Worm (Caenorhabditis elegans) whole organism, L1 larva: Measurements from ENCODE around the gene nhr-205.

Experiments used
- C04F5.9 ChIP-seq: sonication (generic microtip); optimal IDR thresholded peaks from 2 replicates; lab custom pipeline; 2016; ENCODE audit warnings: missing genetic modification characterization, missing compliant biosample characterization
- aha-1 ChIP-seq: fragments of 150-350 bp; optimal IDR thresholded peaks from 2 replicates; lab custom pipeline; 2014; ENCODE audit warnings: missing biosample characterization, missing genetic modification characterization
- aly-2 ChIP-seq: fragments of 150-350 bp; optimal IDR thresholded peaks from 2 replicates; lab custom pipeline; 2014; ENCODE audit warnings: missing biosample characterization, missing genetic modification characterization
- ama-1 ChIP-seq: fragments of 150-350 bp; optimal IDR thresholded peaks from 2 replicates; lab custom pipeline; 2014
- blmp-1 ChIP-seq: fragments of 150-350 bp; optimal IDR thresholded peaks from 2 replicates; lab custom pipeline; 2014; ENCODE audit warnings: missing biosample characterization, missing genetic modification characterization
- ceh-63 ChIP-seq: fragments of 200-800 bp; sonication (Bioruptor generic); optimal IDR thresholded peaks from 2 replicates; lab custom pipeline; 2018; ENCODE audit warnings: mild to moderate bottlenecking, missing genetic modification characterization, missing compliant biosample characterization
- ceh-8 ChIP-seq: fragments of 200-800 bp; sonication (Bioruptor generic); optimal IDR thresholded peaks from 2 replicates; lab custom pipeline; 2018; ENCODE audit warnings: mild to moderate bottlenecking, missing genetic modification characterization, moderate library complexity, missing compliant biosample characterization
- ces-1 ChIP-seq: fragments of 150-350 bp; optimal IDR thresholded peaks from 2 replicates; lab custom pipeline; 2014; ENCODE audit warnings: missing biosample characterization, missing genetic modification reagents, missing genetic modification characterization
- efl-3 ChIP-seq: fragments of 200-800 bp; sonication (Bioruptor generic); optimal IDR thresholded peaks from 2 replicates; lab custom pipeline; 2018; ENCODE audit warnings: mild to moderate bottlenecking, missing genetic modification characterization, missing compliant biosample characterization
- egl-27 ChIP-seq, 2 experiments: fragments of 150-350 bp in 1 of 2; sonication (generic microtip); optimal IDR thresholded peaks; 3 replicates each; lab custom pipeline; 2017 to 2018; ENCODE audit warnings: missing biosample characterization in 2 of 2, missing genetic modification characterization in 2 of 2, missing genetic modification reagents in 2 of 2
- elt-2 ChIP-seq: sonication (generic microtip); optimal IDR thresholded peaks from 2 replicates; lab custom pipeline; 2016; ENCODE audit warnings: missing genetic modification characterization, mild to moderate bottlenecking, inconsistent platforms, missing compliant biosample characterization, missing genetic modification reagents
- fkh-4 ChIP-seq: sonication (generic microtip); optimal IDR thresholded peaks from 2 replicates; lab custom pipeline; 2016; ENCODE audit warnings: missing compliant biosample characterization, missing genetic modification characterization, borderline replicate concordance
- fkh-8 ChIP-seq: sonication (generic microtip); optimal IDR thresholded peaks from 2 replicates; lab custom pipeline; 2016; ENCODE audit warnings: mild to moderate bottlenecking, missing genetic modification characterization, missing compliant biosample characterization
- fos-1 ChIP-seq: fragments of 150-350 bp; optimal IDR thresholded peaks from 2 replicates; lab custom pipeline; 2014; ENCODE audit warnings: missing biosample characterization, missing genetic modification characterization
- grh-1 ChIP-seq: fragments of 200-800 bp; sonication (Bioruptor generic); IDR thresholded peaks from 2 replicates; pipeline ENCODE4 v1.3.6; 2022; ENCODE audit warnings: missing genetic modification reagents, missing genetic modification characterization, missing compliant biosample characterization
- hlh-17 ChIP-seq: fragments of 200-800 bp; sonication (Bioruptor generic); optimal IDR thresholded peaks from 2 replicates; lab custom pipeline; 2018; ENCODE audit warnings: missing genetic modification characterization, mild to moderate bottlenecking, missing compliant biosample characterization, moderate library complexity, borderline replicate concordance
- hlh-4 ChIP-seq: sonication (generic microtip); optimal IDR thresholded peaks from 2 replicates; lab custom pipeline; 2016; ENCODE audit warnings: mild to moderate bottlenecking, missing genetic modification characterization, missing compliant biosample characterization
- hpl-2 ChIP-seq: fragments of 150-350 bp; optimal IDR thresholded peaks from 2 replicates; lab custom pipeline; 2014; ENCODE audit warnings: missing biosample characterization, missing genetic modification reagents, missing genetic modification characterization
- isw-1 ChIP-seq: fragments of 200-800 bp; sonication (Bioruptor generic); IDR thresholded peaks from 2 replicates; pipeline ENCODE4 v1.3.6; 2022; ENCODE audit warnings: missing genetic modification characterization, missing compliant biosample characterization
- jun-1 ChIP-seq: fragments of 150-350 bp; optimal IDR thresholded peaks from 2 replicates; lab custom pipeline; 2014; ENCODE audit warnings: missing biosample characterization, missing genetic modification reagents, missing genetic modification characterization
- lin-13 ChIP-seq: fragments of 150-350 bp; optimal IDR thresholded peaks from 2 replicates; lab custom pipeline; 2014; ENCODE audit warnings: missing biosample characterization, missing genetic modification reagents, missing genetic modification characterization
- lin-14 ChIP-seq: fragments of 200-800 bp; sonication (Bioruptor generic); optimal IDR thresholded peaks from 2 replicates; lab custom pipeline; 2018; ENCODE audit warnings: mild to moderate bottlenecking, missing genetic modification characterization, moderate library complexity, missing compliant biosample characterization
- lin-15B ChIP-seq: fragments of 150-350 bp; sonication (generic microtip); optimal IDR thresholded peaks from 3 replicates; lab custom pipeline; 2014; ENCODE audit warnings: missing biosample characterization, missing genetic modification characterization
- lir-3 ChIP-seq: sonication (generic microtip); optimal IDR thresholded peaks from 2 replicates; lab custom pipeline; 2016; ENCODE audit warnings: mild to moderate bottlenecking, missing genetic modification characterization, moderate library complexity, missing compliant biosample characterization; ENCODE audit not compliant: poor library complexity
- mdl-1 ChIP-seq, 2 experiments: fragments of 150-350 bp; optimal IDR thresholded peaks; 2 replicates each; lab custom pipeline; 2014 to 2017; ENCODE audit warnings: missing biosample characterization in 2 of 2, missing genetic modification characterization in 2 of 2, inconsistent platforms in 1 of 2
- mef-2 ChIP-seq: fragments of 150-350 bp; optimal IDR thresholded peaks from 2 replicates; lab custom pipeline; 2014; ENCODE audit warnings: missing biosample characterization, missing genetic modification characterization
- mep-1 ChIP-seq: fragments of 150-350 bp; optimal IDR thresholded peaks from 2 replicates; lab custom pipeline; 2014; ENCODE audit warnings: missing biosample characterization, missing genetic modification characterization
- nhr-12 ChIP-seq: sonication (generic microtip); optimal IDR thresholded peaks from 2 replicates; lab custom pipeline; 2017; ENCODE audit warnings: missing biosample characterization, missing genetic modification characterization
- nhr-20 ChIP-seq: sonication (generic microtip); optimal IDR thresholded peaks from 2 replicates; lab custom pipeline; 2016; ENCODE audit warnings: mild to moderate bottlenecking, missing genetic modification characterization, missing compliant biosample characterization
- nhr-28 ChIP-seq: fragments of 150-350 bp; optimal IDR thresholded peaks from 2 replicates; lab custom pipeline; 2014; ENCODE audit warnings: missing biosample characterization, missing genetic modification characterization
- nhr-47 ChIP-seq: sonication (generic microtip); optimal IDR thresholded peaks from 2 replicates; lab custom pipeline; 2016; ENCODE audit warnings: mild to moderate bottlenecking, missing genetic modification characterization, moderate library complexity, missing compliant biosample characterization
- nhr-71 ChIP-seq: sonication (generic microtip); optimal IDR thresholded peaks from 2 replicates; lab custom pipeline; 2016; ENCODE audit warnings: mild to moderate bottlenecking, missing genetic modification characterization, moderate library complexity, missing compliant biosample characterization
- nhr-84 ChIP-seq: sonication (generic microtip); optimal IDR thresholded peaks from 2 replicates; lab custom pipeline; 2017; ENCODE audit warnings: missing biosample characterization, missing genetic modification characterization
- nhr-85 ChIP-seq: sonication (generic microtip); peaks from one replicate; lab custom pipeline; 2016; ENCODE audit warnings: missing genetic modification characterization, inconsistent platforms, missing compliant biosample characterization
- nhr-90 ChIP-seq: sonication (generic microtip); optimal IDR thresholded peaks from 2 replicates; lab custom pipeline; 2016; ENCODE audit warnings: mild to moderate bottlenecking, missing genetic modification characterization, missing compliant biosample characterization; ENCODE audit not compliant: poor library complexity
- pag-3 ChIP-seq: sonication (generic microtip); optimal IDR thresholded peaks from 2 replicates; lab custom pipeline; 2017; ENCODE audit warnings: missing genetic modification characterization, mild to moderate bottlenecking, missing compliant biosample characterization, antibody characterized with exemption, borderline replicate concordance; ENCODE audit not compliant: insufficient read depth
- rnt-1 ChIP-seq: sonication (generic microtip); optimal IDR thresholded peaks from 2 replicates; lab custom pipeline; 2016; ENCODE audit warnings: mild to moderate bottlenecking, missing genetic modification characterization, moderate library complexity, missing compliant biosample characterization
- snpc-4 ChIP-seq: fragments of 150-350 bp; optimal IDR thresholded peaks from 2 replicates; lab custom pipeline; 2014; ENCODE audit warnings: missing biosample characterization, missing genetic modification characterization
- snu-23 ChIP-seq: sonication (generic microtip); optimal IDR thresholded peaks from 2 replicates; lab custom pipeline; 2016; ENCODE audit warnings: missing genetic modification characterization, missing compliant biosample characterization
- sup-37 ChIP-seq: fragments of 200-800 bp; sonication (Bioruptor generic); optimal IDR thresholded peaks from 2 replicates; lab custom pipeline; 2018; ENCODE audit warnings: mild to moderate bottlenecking, missing genetic modification characterization, missing compliant biosample characterization
- swsn-7 ChIP-seq: sonication (generic microtip); optimal IDR thresholded peaks from 2 replicates; lab custom pipeline; 2016; ENCODE audit warnings: missing genetic modification characterization, missing compliant biosample characterization
- tlp-1 ChIP-seq: fragments of 150-350 bp; optimal IDR thresholded peaks from 2 replicates; lab custom pipeline; 2014; ENCODE audit warnings: missing biosample characterization, missing genetic modification characterization
- unc-130 ChIP-seq: fragments of 150-350 bp; optimal IDR thresholded peaks from 2 replicates; lab custom pipeline; 2017; ENCODE audit warnings: missing biosample characterization, missing genetic modification characterization, inconsistent platforms
- unc-30 ChIP-seq: sonication (generic microtip); optimal IDR thresholded peaks from 2 replicates; lab custom pipeline; 2017; ENCODE audit warnings: missing biosample characterization, missing genetic modification characterization
- unc-62 ChIP-seq: fragments of 150-350 bp; optimal IDR thresholded peaks from 2 replicates; lab custom pipeline; 2014; ENCODE audit warnings: missing biosample characterization, missing genetic modification reagents, missing genetic modification characterization
- unc-98 ChIP-seq: fragments of 200-800 bp; sonication (Bioruptor generic); IDR thresholded peaks from 2 replicates; pipeline ENCODE4 v1.3.6; 2022; ENCODE audit warnings: missing genetic modification characterization, missing compliant biosample characterization
- xbp-1 ChIP-seq: sonication (generic microtip); optimal IDR thresholded peaks from 2 replicates; lab custom pipeline; 2016; ENCODE audit warnings: missing genetic modification characterization, missing compliant biosample characterization
- zip-4 ChIP-seq: fragments of 200-800 bp; sonication (Bioruptor generic); optimal IDR thresholded peaks from 2 replicates; lab custom pipeline; 2018; ENCODE audit warnings: mild to moderate bottlenecking, missing genetic modification characterization, moderate library complexity, missing compliant biosample characterization
- ztf-11 ChIP-seq, 2 experiments: sonication (generic microtip); optimal IDR thresholded peaks; 2 replicates each; lab custom pipeline; 2016 to 2017; ENCODE audit warnings: missing genetic modification characterization in 2 of 2, missing biosample characterization in 1 of 2, missing compliant biosample characterization in 1 of 2
- ztf-4 ChIP-seq: fragments of 150-350 bp; optimal IDR thresholded peaks from 2 replicates; lab custom pipeline; 2014; ENCODE audit warnings: missing biosample characterization, missing genetic modification characterization

The nhr-205 gene

ce11 chrV:10044735-10045134 is 36.8 kb downstream of the nhr-205 start:
- no peak for TF ChIP-seq lir-3 (tag; lab: Kevin White, UChicago)
- no peak for TF ChIP-seq nhr-47 (tag; lab: Kevin White, UChicago)
- TF ChIP-seq hlh-4: no peak
- TF ChIP-seq mep-1 (tag; lab: Kevin White, UChicago): peak; percentile 9
- no peak for TF ChIP-seq tlp-1 (tag; lab: Kevin White, UChicago)
- no peak for TF ChIP-seq ama-1 (lab: Kevin White, UChicago)
- TF ChIP-seq nhr-85 (tag; lab: Kevin White, UChicago): peak; percentile 16
- TF ChIP-seq nhr-71 (tag; lab: Kevin White, UChicago): no peak
- no peak for TF ChIP-seq nhr-90 (tag; lab: Kevin White, UChicago)
- no peak for TF ChIP-seq xbp-1 (tag; lab: Kevin White, UChicago)
- no peak for TF ChIP-seq egl-27 (tag; optimal IDR thresholded peaks at IDR 0.05; lab: Kevin White, UChicago)
- TF ChIP-seq lin-14 (GFP tag; lab: Kevin White, UChicago): peak; percentile 9
- TF ChIP-seq, all 84 proteins: peak for 3

DNA sequence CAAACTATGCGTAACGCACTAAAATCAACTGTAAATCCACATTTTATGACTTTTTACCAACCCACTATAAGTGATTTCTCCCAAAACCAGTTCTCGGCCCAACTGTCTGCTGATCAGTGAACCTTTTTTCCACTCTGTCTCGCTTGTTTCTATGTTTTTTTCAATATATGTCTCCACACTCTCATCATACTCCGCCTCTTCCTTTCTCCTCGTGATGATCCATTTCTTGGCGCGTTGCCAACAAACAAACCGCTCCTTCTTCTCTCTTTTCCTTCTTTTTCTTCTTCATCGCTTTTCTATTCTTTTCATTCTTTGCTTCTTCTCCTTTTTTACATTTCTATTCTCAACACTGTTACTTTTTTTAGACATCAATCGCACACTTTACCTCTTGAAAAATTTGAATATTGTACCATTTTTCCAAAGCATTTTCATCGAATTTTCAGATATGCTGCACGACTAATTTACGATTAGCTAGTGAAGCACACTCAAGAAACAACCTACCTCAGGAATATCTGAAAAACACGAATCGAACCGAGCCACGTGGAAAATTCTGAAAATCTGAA is 38.3 kb downstream of the nhr-205 start, which contains the start of gene T06E8.8:
Gene T06E8.8 (plus strand): TSS at position 513 of the 563 bp plus-strand sequence.
- peak; percentile 60 for TF ChIP-seq rnt-1
- no peak for TF ChIP-seq nhr-28 (tag; lab: Kevin White, UChicago)
- no peak for TF ChIP-seq isw-1
- peak; percentile 89 for TF ChIP-seq lin-14 (GFP tag; lab: Kevin White, UChicago)
- TF ChIP-seq unc-62 (GFP tag; lab: Kevin White, UChicago): no peak
- TF ChIP-seq nhr-20 (tag; lab: Kevin White, UChicago): peak; percentile 91
- no peak for TF ChIP-seq aha-1 (tag; lab: Kevin White, UChicago)
- TF ChIP-seq snpc-4 (tag; lab: Kevin White, UChicago): peak; percentile 26
- TF ChIP-seq lir-3 (tag; lab: Kevin White, UChicago): no peak
- no peak for TF ChIP-seq fos-1
- TF ChIP-seq grh-1 (GFP tag; lab: Robert Waterston, UW): peak; percentile 93
- TF ChIP-seq hpl-2 (GFP tag; lab: Kevin White, UChicago): no peak
- TF ChIP-seq blmp-1: peak; percentile 97
- TF ChIP-seq unc-130 (tag; lab: Kevin White, UChicago): peak; percentile 41
- TF ChIP-seq elt-2 (tag; lab: Kevin White, UChicago): no peak
- TF ChIP-seq tlp-1 (tag; lab: Kevin White, UChicago): no peak
- TF ChIP-seq mep-1 (tag; lab: Kevin White, UChicago): peak; percentile 62
- peak; percentile 37 for TF ChIP-seq lin-13
- TF ChIP-seq efl-3 (GFP tag; lab: Kevin White, UChicago): no peak
- TF ChIP-seq mef-2 (tag; lab: Kevin White, UChicago): no peak
- TF ChIP-seq jun-1 (tag; lab: Kevin White, UChicago): no peak
- TF ChIP-seq ztf-11 (tag; optimal IDR thresholded peaks at IDR 0.05; lab: Kevin White, UChicago): no peak
- TF ChIP-seq ces-1 (GFP tag; lab: Kevin White, UChicago): no peak
- TF ChIP-seq nhr-47 (tag; lab: Kevin White, UChicago): peak; percentile 73
- no peak for TF ChIP-seq fkh-4
- peak; percentile 28 for TF ChIP-seq ztf-4 (tag; lab: Kevin White, UChicago)
- peak; percentile 65 for TF ChIP-seq swsn-7
- TF ChIP-seq C04F5.9 (tag; lab: Kevin White, UChicago): no peak
- no peak for TF ChIP-seq pag-3
- TF ChIP-seq aly-2: no peak
- no peak for TF ChIP-seq unc-98 (GFP tag; lab: Robert Waterston, UW)
- TF ChIP-seq mdl-1 (tag; optimal IDR thresholded peaks at IDR 0.05; lab: Kevin White, UChicago): peak in 1 of 2 experiments; percentile 80
- no peak for TF ChIP-seq ceh-8 (GFP tag; lab: Kevin White, UChicago)
- no peak for TF ChIP-seq ceh-63 (GFP tag; lab: Kevin White, UChicago)
- no peak for TF ChIP-seq nhr-84 (tag; lab: Kevin White, UChicago)
- TF ChIP-seq zip-4 (GFP tag; lab: Kevin White, UChicago): no peak
- TF ChIP-seq lin-15B: no peak
- no peak for TF ChIP-seq nhr-12
- peak; percentile 87 for TF ChIP-seq snu-23
- no peak for TF ChIP-seq fkh-8
- TF ChIP-seq hlh-17 (GFP tag; lab: Kevin White, UChicago): no peak
- no peak for TF ChIP-seq sup-37 (GFP tag; lab: Kevin White, UChicago)
- TF ChIP-seq unc-30: no peak
